Worm (Caenorhabditis elegans): Measurements from ENCODE around the gene gtf-2H3.

The gtf-2H3 gene

DNA sequence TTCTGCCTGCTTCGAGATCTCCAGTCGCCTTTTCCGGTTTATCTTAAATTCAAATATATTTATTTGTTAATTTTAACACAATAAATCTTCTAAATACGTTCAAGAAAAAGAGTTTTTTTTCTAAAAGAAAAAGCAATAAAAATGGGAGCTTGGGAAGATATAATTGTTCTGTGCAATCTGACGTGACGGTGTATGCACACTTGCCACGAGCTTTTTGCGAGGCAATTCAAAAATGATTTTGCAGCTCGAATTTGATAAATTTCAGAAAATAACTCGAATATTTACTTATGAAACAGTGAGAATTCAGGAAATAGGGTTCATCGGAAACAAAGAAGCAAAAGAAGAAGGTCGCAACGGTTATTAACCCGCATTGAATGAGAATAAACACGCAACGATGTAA, 26.9 kb downstream of the gtf-2H3 start:
- TF ChIP-seq elt-3 (tag; optimal IDR thresholded peaks at IDR 0.05) (no peak), unc-55 (GFP tag; optimal IDR thresholded peaks at IDR 0.05) (peak; percentile 57), nhr-25 (tag; optimal IDR thresholded peaks at IDR 0.05) (no peak), lin-11 (tag; optimal IDR thresholded peaks at IDR 0.05) (no peak), C34F6.9 (tag; optimal IDR thresholded peaks at IDR 0.05) (no peak), lsy-2 (tag; optimal IDR thresholded peaks at IDR 0.05) (peak in 1 of 2 experiments; percentile 48), ceh-16 (tag; optimal IDR thresholded peaks at IDR 0.05) (no peak), crh-2 (tag; optimal IDR thresholded peaks at IDR 0.05) (no peak), unc-62 (GFP tag; optimal IDR thresholded peaks at IDR 0.05) (no peak), lin-13 (GFP tag; optimal IDR thresholded peaks at IDR 0.05) (peak; percentile 23), dmd-4 (tag; optimal IDR thresholded peaks at IDR 0.05) (no peak), gmeb-1 (tag; optimal IDR thresholded peaks at IDR 0.05) (peak; percentile 81), nhr-129 (tag; optimal IDR thresholded peaks at IDR 0.05) (peak; percentile 21)

DNA sequence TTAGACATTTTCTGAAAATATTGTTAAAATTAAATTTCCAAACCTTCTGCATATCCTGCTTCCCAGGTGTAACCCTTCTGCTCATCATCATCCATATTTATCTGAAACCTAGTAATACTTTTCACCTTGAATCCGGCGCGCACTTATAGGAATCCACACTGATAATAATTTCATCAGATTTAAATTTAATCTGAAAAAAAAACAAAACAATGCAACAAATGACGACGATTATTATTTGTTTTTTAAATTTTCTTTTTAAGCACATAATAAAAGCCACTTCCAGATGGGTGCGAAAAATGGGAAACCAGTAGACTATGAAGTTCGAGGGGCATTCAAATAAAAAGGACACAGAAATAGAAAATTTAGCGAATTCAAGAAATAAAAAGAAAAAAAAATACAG, 29.3 kb downstream of the gtf-2H3 start, which contains the start of gene gtf-2H2C:
gtf-2H2C (minus strand) TSS at position 101 of the 400 bp plus-strand sequence.
- TF ChIP-seq lsy-2 (tag; optimal IDR thresholded peaks at IDR 0.05) (no peak), nhr-77 (tag; optimal IDR thresholded peaks at IDR 0.05) (no peak), elt-3 (tag; optimal IDR thresholded peaks at IDR 0.05) (no peak), nhr-6 (tag; optimal IDR thresholded peaks at IDR 0.05) (no peak), sem-4 (tag; optimal IDR thresholded peaks at IDR 0.05) (no peak), ztf-11 (tag; optimal IDR thresholded peaks at IDR 0.05) (no peak), blmp-1 (tag; optimal IDR thresholded peaks at IDR 0.05; ENCODE audit: insufficient read depth) (no peak), unc-39 (tag; optimal IDR thresholded peaks at IDR 0.05) (no peak), nhr-129 (tag; optimal IDR thresholded peaks at IDR 0.05) (no peak), F13H6.1 (tag; optimal IDR thresholded peaks at IDR 0.05) (no peak), ZK546.5 (tag; optimal IDR thresholded peaks at IDR 0.05) (no peak), gmeb-1 (tag; optimal IDR thresholded peaks at IDR 0.05) (no peak), elt-1 (tag; optimal IDR thresholded peaks at IDR 0.05) (no peak), ztf-1 (GFP tag; conservative IDR thresholded peaks at IDR 0.05) (no peak), nhr-23 (tag; optimal IDR thresholded peaks at IDR 0.05) (no peak)

DNA sequence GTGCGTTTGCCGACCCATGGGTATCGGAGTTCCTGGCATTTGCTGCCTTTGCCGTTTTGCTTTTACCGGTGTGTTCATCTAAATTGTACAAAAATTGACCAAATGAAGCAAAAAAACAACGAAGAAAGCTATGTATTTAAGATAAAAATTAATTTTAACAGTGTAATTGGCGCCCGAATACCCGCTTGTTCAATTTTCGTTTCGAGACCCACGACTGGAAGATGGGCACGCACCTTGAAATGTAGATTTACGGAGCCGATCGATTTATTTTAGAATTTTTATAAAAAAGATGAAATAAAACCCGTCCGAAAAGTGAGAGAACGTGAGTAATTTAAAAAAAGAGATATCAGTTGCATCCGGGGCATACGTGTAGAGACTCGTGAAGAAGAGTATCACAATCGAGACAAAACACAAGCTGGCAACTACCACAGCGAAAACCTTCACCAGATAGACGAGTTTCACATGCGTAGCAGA, 31.4 kb downstream of the gtf-2H3 start, which contains the start of gene hal-2:
hal-2 (minus strand) TSS at position 424 of the 474 bp plus-strand sequence.
- TF ChIP-seq nhr-23 (tag; optimal IDR thresholded peaks at IDR 0.05): no peak
- no peak for TF ChIP-seq gmeb-1 (tag; optimal IDR thresholded peaks at IDR 0.05)
- no peak for TF ChIP-seq Y55F3AM.14 (GFP tag; optimal IDR thresholded peaks at IDR 0.05)
- TF ChIP-seq mbf-1 (tag; optimal IDR thresholded peaks at IDR 0.05): no peak
- TF ChIP-seq snpc-4 (tag; optimal IDR thresholded peaks at IDR 0.05): no peak
- no peak for TF ChIP-seq R02D3.7 (tag; optimal IDR thresholded peaks at IDR 0.05)
- no peak for TF ChIP-seq sem-4 (tag; optimal IDR thresholded peaks at IDR 0.05)
- no peak for TF ChIP-seq dmd-4 (tag; optimal IDR thresholded peaks at IDR 0.05)
- no peak for TF ChIP-seq F13H6.1 (tag; optimal IDR thresholded peaks at IDR 0.05)
- TF ChIP-seq blmp-1 (tag; optimal IDR thresholded peaks at IDR 0.05; ENCODE audit: insufficient read depth): no peak
- no peak for TF ChIP-seq sma-9 (GFP tag; optimal IDR thresholded peaks at IDR 0.05)
- no peak for TF ChIP-seq sma-9 (tag; optimal IDR thresholded peaks at IDR 0.05)
- TF ChIP-seq zag-1 (tag; optimal IDR thresholded peaks at IDR 0.05): no peak
- no peak for TF ChIP-seq nhr-11 (tag; optimal IDR thresholded peaks at IDR 0.05)
- TF ChIP-seq alr-1 (tag; optimal IDR thresholded peaks at IDR 0.05): no peak
- no peak for TF ChIP-seq nhr-12 (tag; optimal IDR thresholded peaks at IDR 0.05)
- no peak for TF ChIP-seq ztf-4 (tag; optimal IDR thresholded peaks at IDR 0.05)
- no peak for TF ChIP-seq ztf-1 (GFP tag; conservative IDR thresholded peaks at IDR 0.05)

DNA sequence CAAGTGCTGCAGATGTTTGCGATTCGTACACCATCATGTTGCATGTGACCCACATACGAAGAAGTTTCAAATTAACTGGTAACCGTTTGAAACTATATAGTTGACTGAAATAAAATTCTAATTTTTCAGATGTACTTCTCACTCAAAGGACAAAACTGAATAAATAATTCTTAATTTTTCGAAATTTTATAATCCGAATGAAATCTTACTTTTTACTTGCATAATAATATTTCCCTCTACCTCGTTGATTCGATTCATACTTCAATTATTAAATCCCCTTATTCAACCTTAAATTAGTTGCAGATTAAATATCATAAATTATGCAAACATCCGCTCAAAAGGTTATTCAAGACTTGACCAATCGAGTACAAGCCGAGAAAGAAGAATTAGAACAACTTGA, 34.0 kb downstream of the gtf-2H3 start, which contains the start of gene T16H12.2:
T16H12.2 (plus strand) TSS at position 301 of the 400 bp plus-strand sequence.
- no peak for TF ChIP-seq sma-9 (GFP tag; optimal IDR thresholded peaks at IDR 0.05)
- no peak for TF ChIP-seq sma-9 (tag; optimal IDR thresholded peaks at IDR 0.05)
- TF ChIP-seq nhr-23 (tag; optimal IDR thresholded peaks at IDR 0.05): no peak
- TF ChIP-seq elt-3 (tag; optimal IDR thresholded peaks at IDR 0.05): no peak

DNA sequence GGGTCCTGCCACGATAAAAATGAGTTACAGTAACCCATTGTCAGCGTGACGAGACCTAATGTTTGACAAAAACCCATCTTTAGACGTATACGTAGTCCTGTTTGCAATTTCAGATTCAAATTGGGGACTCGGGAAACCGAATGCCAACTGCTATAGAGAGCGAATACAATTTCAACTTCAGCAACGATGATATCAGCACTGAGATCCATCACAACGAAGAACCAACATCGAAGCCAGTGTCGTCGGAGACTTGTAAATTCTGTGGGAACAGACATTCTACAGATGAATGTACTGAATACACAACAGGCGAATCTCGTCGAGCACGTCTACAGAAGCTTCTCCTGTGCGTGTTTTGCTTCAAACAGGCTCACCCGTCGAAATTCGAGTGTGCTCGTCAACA, 34.4 kb downstream of the gtf-2H3 start:
- TF ChIP-seq unc-39 (tag; optimal IDR thresholded peaks at IDR 0.05) (no peak), nhr-21 (tag; optimal IDR thresholded peaks at IDR 0.05) (no peak), dmd-4 (tag; optimal IDR thresholded peaks at IDR 0.05) (no peak), blmp-1 (tag; optimal IDR thresholded peaks at IDR 0.05; ENCODE audit: insufficient read depth) (no peak), ztf-11 (tag; optimal IDR thresholded peaks at IDR 0.05) (no peak), R02D3.7 (tag; optimal IDR thresholded peaks at IDR 0.05) (no peak), fos-1 (tag; optimal IDR thresholded peaks at IDR 0.05) (no peak), elt-1 (tag; optimal IDR thresholded peaks at IDR 0.05) (no peak), nhr-10 (tag; optimal IDR thresholded peaks at IDR 0.05) (no peak), lin-39 (tag; optimal IDR thresholded peaks at IDR 0.05) (no peak), ceh-82 (tag; optimal IDR thresholded peaks at IDR 0.05) (no peak), ztf-1 (GFP tag; conservative IDR thresholded peaks at IDR 0.05) (no peak), unc-55 (GFP tag; optimal IDR thresholded peaks at IDR 0.05) (no peak), aly-2 (tag; optimal IDR thresholded peaks at IDR 0.05) (no peak), gmeb-1 (tag; optimal IDR thresholded peaks at IDR 0.05) (no peak), zag-1 (tag; optimal IDR thresholded peaks at IDR 0.05) (no peak), nhr-129 (tag; optimal IDR thresholded peaks at IDR 0.05) (no peak)
